Worm (Caenorhabditis elegans) whole organism, L3 larva: ENCODE measurements around the gene F54D1.6.

Source experiments
- aly-2 ChIP-seq: fragments of 150-350 bp; optimal IDR thresholded peaks from 2 replicates; lab custom pipeline; 2014; ENCODE audit warnings: missing biosample characterization, missing genetic modification characterization
- elt-2 ChIP-seq: sonication (generic microtip); optimal IDR thresholded peaks from 2 replicates; lab custom pipeline; 2016; ENCODE audit warnings: missing genetic modification reagents, mild to moderate bottlenecking, missing genetic modification characterization, missing compliant biosample characterization
- lin-39 ChIP-seq: fragments of 150-350 bp; optimal IDR thresholded peaks from 2 replicates; lab custom pipeline; 2018; ENCODE audit warnings: missing biosample characterization, missing genetic modification reagents, missing genetic modification characterization
- mml-1 ChIP-seq: fragments of 150-350 bp; sonication (generic microtip); optimal IDR thresholded peaks from 3 replicates; lab custom pipeline; 2014; ENCODE audit warnings: missing biosample characterization, missing genetic modification characterization
- nhr-11 ChIP-seq: fragments of 150-350 bp; optimal IDR thresholded peaks from 2 replicates; lab custom pipeline; 2014; ENCODE audit warnings: missing biosample characterization, missing genetic modification characterization
- nhr-237 ChIP-seq: fragments of 150-350 bp; optimal IDR thresholded peaks from 2 replicates; lab custom pipeline; 2014; ENCODE audit warnings: missing biosample characterization, missing genetic modification characterization
- unc-62 ChIP-seq: fragments of 150-350 bp; sonication (generic microtip); optimal IDR thresholded peaks from 4 replicates; lab custom pipeline; 2014; ENCODE audit warnings: missing biosample characterization, missing genetic modification reagents, missing genetic modification characterization
- zag-1 ChIP-seq: fragments of 150-350 bp; optimal IDR thresholded peaks from 2 replicates; lab custom pipeline; 2014; ENCODE audit warnings: missing biosample characterization, missing genetic modification characterization

DNA sequence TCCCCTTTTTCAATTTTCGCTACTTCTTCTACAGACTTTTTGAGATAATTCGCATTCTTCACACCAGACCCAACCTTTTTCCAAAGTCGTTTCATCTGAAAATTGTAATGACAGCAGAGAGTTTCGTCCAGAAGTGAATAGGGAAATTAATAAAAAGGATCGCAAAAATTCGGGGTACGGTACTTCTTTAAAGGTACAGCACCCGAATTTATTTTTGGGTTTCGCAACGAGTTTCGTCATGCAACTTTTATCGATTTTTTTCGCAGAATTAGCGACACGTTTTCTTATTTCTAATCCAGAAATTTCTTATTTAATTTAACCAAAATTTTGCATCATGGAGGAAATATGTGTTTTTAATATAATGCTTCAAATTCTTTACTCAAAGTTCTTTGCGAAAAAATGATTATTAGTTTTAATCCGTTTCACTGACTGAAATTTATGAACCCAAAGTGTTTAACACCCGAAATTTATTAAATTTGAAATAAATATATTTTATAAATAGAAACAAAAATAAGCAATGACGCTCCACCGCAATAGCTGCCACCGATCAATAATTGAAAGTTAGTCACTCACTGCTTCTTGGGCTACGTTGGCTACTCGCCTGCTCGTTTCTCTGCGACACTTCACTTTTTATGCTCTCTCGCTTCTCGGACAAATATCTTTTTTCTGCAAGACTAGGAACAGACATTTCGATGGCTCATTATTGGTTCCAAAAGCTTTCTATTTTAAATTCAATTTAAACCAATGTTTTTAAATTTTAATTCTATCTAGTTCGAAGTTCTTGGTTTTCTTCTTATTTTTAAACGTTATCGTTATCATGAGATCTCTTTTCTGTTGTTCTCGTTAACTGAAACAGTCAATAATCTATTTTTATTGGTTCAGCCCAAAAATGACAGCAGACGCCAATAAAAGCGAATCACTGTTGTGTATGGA is 10.8 kb downstream of the F54D1.6 start, which contains the start of the genes B0035.15 and dnj-1:
- TF ChIP-seq unc-62 (GFP tag; lab: Kevin White, UChicago): no peak
- no peak for TF ChIP-seq nhr-11 (tag; lab: Kevin White, UChicago)
- no peak for TF ChIP-seq zag-1
- no peak for TF ChIP-seq nhr-237 (tag; lab: Kevin White, UChicago)
- peak; percentile 27 for TF ChIP-seq lin-39 (tag; lab: Kevin White, UChicago)
- TF ChIP-seq elt-2 (tag; lab: Kevin White, UChicago): peak; percentile 7
- TF ChIP-seq mml-1 (tag; lab: Kevin White, UChicago): no peak
- TF ChIP-seq aly-2 (tag; lab: Kevin White, UChicago): no peak
